Worm (Caenorhabditis elegans) whole organism, L4 larva: ENCODE results near the gene zfp-3.
A peak's percentile ranks its signal among the peaks of the same experiment; 100 is the strongest.

Experiments
- F10B5.3 ChIP-seq: sonication (generic microtip); optimal IDR thresholded peaks from 2 replicates; lab custom pipeline; 2016; ENCODE audit warnings: mild to moderate bottlenecking, missing genetic modification characterization, missing compliant biosample characterization
- F37D6.2 ChIP-seq: sonication (generic microtip); optimal IDR thresholded peaks from 2 replicates; lab custom pipeline; 2016; ENCODE audit warnings: mild to moderate bottlenecking, missing genetic modification characterization, missing compliant biosample characterization
- F44E2.7 ChIP-seq: fragments of 200-800 bp; sonication (Bioruptor generic); IDR thresholded peaks from 2 replicates; pipeline ENCODE4 v2.1.2; 2022; ENCODE audit warnings: missing genetic modification characterization, missing compliant biosample characterization
- T20F7.1 ChIP-seq: fragments of 200-800 bp; sonication (Bioruptor generic); optimal IDR thresholded peaks from 2 replicates; lab custom pipeline; 2018; ENCODE audit warnings: mild to moderate bottlenecking, missing genetic modification characterization, missing compliant biosample characterization
- Y48G9A.11 ChIP-seq: fragments of 200-800 bp; sonication (Bioruptor generic); IDR thresholded peaks from 2 replicates; pipeline ENCODE4 v1.3.6; 2022; ENCODE audit warnings: missing genetic modification reagents, missing genetic modification characterization, missing compliant biosample characterization
- Y75B8A.6 ChIP-seq: fragments of 200-800 bp; sonication (Bioruptor generic); IDR thresholded peaks from 2 replicates; pipeline ENCODE4 v1.3.6; 2022; ENCODE audit warnings: missing genetic modification reagents, missing genetic modification characterization, missing compliant biosample characterization
- ZK337.2 ChIP-seq: fragments of 200-800 bp; sonication (Bioruptor generic); IDR thresholded peaks from 2 replicates; pipeline ENCODE4 v1.3.6; 2022; ENCODE audit warnings: missing genetic modification reagents, missing genetic modification characterization, missing compliant biosample characterization
- ama-1 ChIP-seq: fragments of 150-350 bp; optimal IDR thresholded peaks from 2 replicates; lab custom pipeline; 2014; ENCODE audit warnings: inconsistent platforms, mixed read lengths
- ceh-20 ChIP-seq: fragments of 200-800 bp; sonication (Bioruptor generic); IDR thresholded peaks from 2 replicates; pipeline ENCODE4 v1.3.6; 2022; ENCODE audit warnings: missing genetic modification reagents, missing genetic modification characterization, missing compliant biosample characterization
- ceh-32 ChIP-seq: sonication (generic microtip); optimal IDR thresholded peaks from 2 replicates; lab custom pipeline; 2016; ENCODE audit warnings: mild to moderate bottlenecking, missing genetic modification characterization, missing compliant biosample characterization; ENCODE audit not compliant: poor library complexity
- ceh-62 ChIP-seq: sonication (generic microtip); optimal IDR thresholded peaks from 2 replicates; lab custom pipeline; 2017; ENCODE audit warnings: missing biosample characterization, missing genetic modification characterization
- ceh-82 ChIP-seq: sonication (generic microtip); optimal IDR thresholded peaks from 2 replicates; lab custom pipeline; 2017; ENCODE audit warnings: missing biosample characterization, missing genetic modification characterization
- daf-16 ChIP-seq, 3 experiments: sonication (generic microtip); optimal IDR thresholded peaks; 2 replicates each; lab custom pipeline; 2016 to 2017; ENCODE audit warnings: missing genetic modification characterization in 3 of 3, missing genetic modification reagents in 3 of 3, mild to moderate bottlenecking in 2 of 3, missing compliant biosample characterization in 2 of 3, missing biosample characterization in 1 of 3, moderate library complexity in 1 of 3
- daf-8 ChIP-seq: fragments of 200-800 bp; sonication (Bioruptor generic); IDR thresholded peaks from 2 replicates; pipeline ENCODE4 v1.3.6; 2022; ENCODE audit warnings: missing genetic modification characterization, missing compliant biosample characterization
- dmd-6 ChIP-seq: fragments of 200-800 bp; sonication (Bioruptor generic); IDR thresholded peaks from 2 replicates; pipeline ENCODE4 v1.3.6; 2022; ENCODE audit warnings: missing genetic modification reagents, missing genetic modification characterization, missing compliant biosample characterization
- dmd-8 ChIP-seq: fragments of 200-800 bp; sonication (Bioruptor generic); IDR thresholded peaks from 2 replicates; pipeline ENCODE4 v1.3.6; 2022; ENCODE audit warnings: missing genetic modification characterization, missing compliant biosample characterization
- dpl-1 ChIP-seq: fragments of 150-350 bp; optimal IDR thresholded peaks from 2 replicates; lab custom pipeline; 2014; ENCODE audit warnings: missing biosample characterization, missing genetic modification reagents, missing genetic modification characterization
- duxl-1 ChIP-seq: sonication (generic microtip); optimal IDR thresholded peaks from 2 replicates; lab custom pipeline; 2016; ENCODE audit warnings: mild to moderate bottlenecking, missing genetic modification characterization, moderate library complexity, missing compliant biosample characterization; ENCODE audit not compliant: poor library complexity
- fkh-10 ChIP-seq: fragments of 150-350 bp; optimal IDR thresholded peaks from 2 replicates; lab custom pipeline; 2014; ENCODE audit warnings: missing biosample characterization, missing genetic modification reagents, missing genetic modification characterization
- fos-1 ChIP-seq: fragments of 150-350 bp; optimal IDR thresholded peaks from 2 replicates; lab custom pipeline; 2014; ENCODE audit warnings: missing biosample characterization, missing genetic modification characterization
- gei-8 ChIP-seq: fragments of 200-800 bp; sonication (Bioruptor generic); optimal IDR thresholded peaks from 2 replicates; lab custom pipeline; 2018; ENCODE audit warnings: mild to moderate bottlenecking, missing genetic modification characterization, missing compliant biosample characterization
- hif-1 ChIP-seq, 2 experiments: sonication (generic microtip); optimal IDR thresholded peaks; 2 replicates each; lab custom pipeline; 2016 to 2017; ENCODE audit warnings: missing compliant biosample characterization in 2 of 2, missing genetic modification characterization in 2 of 2, missing genetic modification reagents in 2 of 2, missing genotype in 2 of 2, mild to moderate bottlenecking in 1 of 2
- hmg-1.1 ChIP-seq: fragments of 200-800 bp; sonication (Bioruptor generic); IDR thresholded peaks from 2 replicates; pipeline ENCODE4 v1.3.6; 2022; ENCODE audit warnings: missing genetic modification reagents, missing genetic modification characterization, missing compliant biosample characterization
- lin-15B ChIP-seq: fragments of 150-350 bp; sonication (generic microtip); optimal IDR thresholded peaks from 3 replicates; lab custom pipeline; 2014; ENCODE audit warnings: missing biosample characterization, missing genetic modification characterization
- lsy-2 ChIP-seq, 2 experiments: fragments of 150-350 bp in 1 of 2; sonication (generic microtip) in 1 of 2; optimal IDR thresholded peaks; 2 replicates each; lab custom pipeline; 2014 to 2017; ENCODE audit warnings: missing biosample characterization in 2 of 2, missing genetic modification characterization in 2 of 2
- madf-9 ChIP-seq: fragments of 200-800 bp; sonication (Bioruptor generic); conservative IDR thresholded peaks from 2 replicates; pipeline ENCODE4 v1.3.6; 2022; ENCODE audit warnings: missing genetic modification reagents, missing genetic modification characterization, missing compliant biosample characterization
- mdl-1 ChIP-seq, 2 experiments: fragments of 150-350 bp in 1 of 2; sonication (generic microtip) in 1 of 2; optimal IDR thresholded peaks; 2 replicates each; lab custom pipeline; 2014 to 2017; ENCODE audit warnings: missing biosample characterization in 2 of 2, missing genetic modification characterization in 2 of 2
- mxl-2 ChIP-seq: fragments of 200-800 bp; sonication (Bioruptor generic); conservative IDR thresholded peaks from 2 replicates; pipeline ENCODE4 v1.3.6; 2022; ENCODE audit warnings: missing genetic modification reagents, missing genetic modification characterization, missing compliant biosample characterization
- nhr-10 ChIP-seq: fragments of 150-350 bp; optimal IDR thresholded peaks from 2 replicates; lab custom pipeline; 2014; ENCODE audit warnings: missing biosample characterization, missing genetic modification characterization
- nhr-102 ChIP-seq: sonication (generic microtip); optimal IDR thresholded peaks from 2 replicates; lab custom pipeline; 2016; ENCODE audit warnings: mild to moderate bottlenecking, missing genetic modification characterization, moderate library complexity, missing compliant biosample characterization
- nhr-237 ChIP-seq: sonication (generic microtip); optimal IDR thresholded peaks from 2 replicates; lab custom pipeline; 2017; ENCODE audit warnings: missing biosample characterization, missing genetic modification characterization
- nhr-25 ChIP-seq: sonication (generic microtip); optimal IDR thresholded peaks from 2 replicates; lab custom pipeline; 2017; ENCODE audit warnings: missing genetic modification characterization, mild to moderate bottlenecking, missing compliant biosample characterization, antibody characterized with exemption, moderate library complexity, borderline replicate concordance; ENCODE audit not compliant: insufficient read depth
- nhr-28 ChIP-seq: fragments of 150-350 bp; optimal IDR thresholded peaks from 2 replicates; lab custom pipeline; 2014; ENCODE audit warnings: missing biosample characterization, missing genetic modification characterization
- nhr-41 ChIP-seq: fragments of 200-800 bp; sonication (Bioruptor generic); IDR thresholded peaks from 2 replicates; pipeline ENCODE4 v1.3.6; 2022; ENCODE audit warnings: missing genetic modification reagents, missing genetic modification characterization, missing compliant biosample characterization
- nhr-42 ChIP-seq: fragments of 200-800 bp; sonication (Bioruptor generic); IDR thresholded peaks from 2 replicates; pipeline ENCODE4 v1.3.6; 2022; ENCODE audit warnings: missing genetic modification characterization, missing compliant biosample characterization
- nhr-48 ChIP-seq: sonication (generic microtip); optimal IDR thresholded peaks from 2 replicates; lab custom pipeline; 2016; ENCODE audit warnings: mild to moderate bottlenecking, missing genetic modification characterization, missing compliant biosample characterization
- nhr-6 ChIP-seq: fragments of 150-350 bp; optimal IDR thresholded peaks from 2 replicates; lab custom pipeline; 2014; ENCODE audit warnings: missing biosample characterization, missing genetic modification characterization
- nhr-76 ChIP-seq: fragments of 150-350 bp; optimal IDR thresholded peaks from 2 replicates; lab custom pipeline; 2014; ENCODE audit warnings: missing biosample characterization, missing genetic modification characterization
- php-3 ChIP-seq: fragments of 200-800 bp; sonication (Bioruptor generic); IDR thresholded peaks from 2 replicates; pipeline ENCODE4 v1.3.6; 2022; ENCODE audit warnings: missing genetic modification reagents, missing genetic modification characterization, missing compliant biosample characterization
- set-16 ChIP-seq: fragments of 200-800 bp; sonication (Bioruptor generic); IDR thresholded peaks from 2 replicates; pipeline ENCODE4 v1.3.6; 2022; ENCODE audit warnings: missing genetic modification reagents, missing genetic modification characterization, missing compliant biosample characterization
- skn-1 ChIP-seq: fragments of 150-350 bp; optimal IDR thresholded peaks from 2 replicates; lab custom pipeline; 2014; ENCODE audit warnings: missing biosample characterization, missing genetic modification characterization
- snpc-1.2 ChIP-seq: fragments of 200-800 bp; sonication (Bioruptor generic); IDR thresholded peaks from 2 replicates; pipeline ENCODE4 v1.3.6; 2022; ENCODE audit warnings: missing genetic modification reagents, missing genetic modification characterization, missing compliant biosample characterization
- spr-3 ChIP-seq: fragments of 200-800 bp; sonication (Bioruptor generic); optimal IDR thresholded peaks from 2 replicates; lab custom pipeline; 2018; ENCODE audit warnings: mild to moderate bottlenecking, missing genetic modification characterization, missing compliant biosample characterization
- tag-97 ChIP-seq: fragments of 200-800 bp; sonication (Bioruptor generic); IDR thresholded peaks from 2 replicates; pipeline ENCODE4 v1.3.6; 2022; ENCODE audit warnings: missing genetic modification characterization, missing compliant biosample characterization
- tra-1 ChIP-seq: fragments of 200-800 bp; sonication (Bioruptor generic); IDR thresholded peaks from 2 replicates; pipeline ENCODE4 v1.3.6; 2022; ENCODE audit warnings: missing genetic modification reagents, missing genetic modification characterization, missing compliant biosample characterization
- unc-130 ChIP-seq: sonication (generic microtip); optimal IDR thresholded peaks from 2 replicates; lab custom pipeline; 2016; ENCODE audit warnings: missing genetic modification reagents, missing genetic modification characterization, missing compliant biosample characterization
- unc-39 ChIP-seq: sonication (generic microtip); optimal IDR thresholded peaks from 2 replicates; lab custom pipeline; 2017; ENCODE audit warnings: missing biosample characterization, missing genetic modification characterization
- vab-7 ChIP-seq: fragments of 200-800 bp; sonication (Bioruptor generic); IDR thresholded peaks from 2 replicates; pipeline ENCODE4 v1.3.6; 2022; ENCODE audit warnings: missing genetic modification reagents, missing genetic modification characterization, missing compliant biosample characterization
- zip-11 ChIP-seq: fragments of 200-800 bp; sonication (Bioruptor generic); IDR thresholded peaks from 2 replicates; pipeline ENCODE4 v1.3.6; 2022; ENCODE audit warnings: missing genetic modification characterization, missing compliant biosample characterization
- zip-2 ChIP-seq: fragments of 150-350 bp; optimal IDR thresholded peaks from 2 replicates; lab custom pipeline; 2014; ENCODE audit warnings: missing biosample characterization, missing genetic modification characterization
- ztf-11 ChIP-seq: fragments of 150-350 bp; optimal IDR thresholded peaks from 2 replicates; lab custom pipeline; 2014; ENCODE audit warnings: missing biosample characterization, missing genetic modification characterization
- ztf-7 ChIP-seq: fragments of 150-350 bp; optimal IDR thresholded peaks from 2 replicates; lab custom pipeline; 2014; ENCODE audit warnings: missing biosample characterization, missing genetic modification characterization

Gene zfp-3

ce11 chrX:1445696-1446095, 747 bp downstream of the zfp-3 start (continued):
- TF ChIP-seq lsy-2 (tag; optimal IDR thresholded peaks at IDR 0.05; lab: Kevin White, UChicago) (peak in 1 of 2 experiments; percentile 22), ceh-62 (tag; lab: Kevin White, UChicago) (no peak), ztf-11 (tag; lab: Kevin White, UChicago) (no peak), ama-1 (lab: Kevin White, UChicago) (peak; percentile 80), tra-1 (GFP tag; lab: Robert Waterston, UW) (no peak), ceh-32 (tag; lab: Kevin White, UChicago) (no peak), nhr-25 (tag; lab: Kevin White, UChicago) (no peak), hif-1 (tag; optimal IDR thresholded peaks at IDR 0.05; lab: Kevin White, UChicago) (no peak), nhr-6 (tag; lab: Kevin White, UChicago) (no peak), unc-39 (tag; lab: Kevin White, UChicago) (no peak), php-3 (GFP tag; lab: Robert Waterston, UW) (0 out of 2 replicates have a peak, but pooled peaks have one; percentile 9), F10B5.3 (tag; lab: Kevin White, UChicago) (no peak), nhr-42 (GFP tag; lab: Robert Waterston, UW) (peak; percentile 39; the same call in 1 of the 2 replicates), tag-97 (no peak), nhr-76 (tag; lab: Kevin White, UChicago) (no peak), dmd-8 (GFP tag; lab: Robert Waterston, UW) (no peak), dpl-1 (GFP tag; lab: Kevin White, UChicago) (no peak), snpc-1.2 (GFP tag; lab: Robert Waterston, UW) (no peak), ztf-7 (tag; lab: Kevin White, UChicago) (no peak), fos-1 (tag; lab: Kevin White, UChicago) (no peak), hmg-1.1 (no peak), vab-7 (no peak), nhr-28 (tag; lab: Kevin White, UChicago) (no peak), skn-1 (tag; lab: Kevin White, UChicago) (no peak), F44E2.7 (GFP tag; lab: Robert Waterston, UW) (no peak), Y75B8A.6 (0 out of 2 replicates have a peak, but pooled peaks have one; percentile 31), Y48G9A.11 (GFP tag; lab: Robert Waterston, UW) (no peak), unc-130 (no peak), gei-8 (no peak), mxl-2 (GFP tag; lab: Robert Waterston, UW) (no peak), dmd-6 (GFP tag; lab: Robert Waterston, UW) (no peak), F37D6.2 (tag; lab: Kevin White, UChicago) (no peak), ceh-20 (GFP tag; lab: Robert Waterston, UW) (no peak), T20F7.1 (no peak), madf-9 (GFP tag; lab: Robert Waterston, UW) (no peak), nhr-41 (GFP tag; lab: Robert Waterston, UW) (no peak), lin-15B (no peak), daf-8 (no peak), set-16 (GFP tag; lab: Robert Waterston, UW) (no peak), mdl-1 (tag; optimal IDR thresholded peaks at IDR 0.05; lab: Kevin White, UChicago) (no peak), nhr-10 (tag; lab: Kevin White, UChicago) (no peak), spr-3 (GFP tag; lab: Kevin White, UChicago) (no peak), nhr-48 (tag; lab: Kevin White, UChicago) (peak; percentile 10), duxl-1 (tag; lab: Kevin White, UChicago) (peak; percentile 64), nhr-237 (no peak), fkh-10 (no peak), zip-11 (GFP tag; lab: Robert Waterston, UW) (no peak), daf-16 (GFP tag; optimal IDR thresholded peaks at IDR 0.05; lab: Kevin White, UChicago) (no peak), daf-16 (tag; optimal IDR thresholded peaks at IDR 0.05; lab: Kevin White, UChicago) (peak; percentile 3), nhr-102 (tag; lab: Kevin White, UChicago) (no peak), zip-2 (tag; lab: Kevin White, UChicago) (peak; percentile 19), ceh-82 (tag; lab: Kevin White, UChicago) (no peak), ZK337.2 (GFP tag; lab: Robert Waterston, UW) (no peak)
